Worm (Caenorhabditis elegans) whole organism, midembryonic: ENCODE results near the gene pod-2.

Experiments used
- cog-1 ChIP-seq: sonication (generic microtip); optimal IDR thresholded peaks from 2 replicates; lab custom pipeline; 2016; ENCODE audit warnings: missing genetic modification characterization, missing compliant biosample characterization
- flt-1 ChIP-seq: fragments of 200-800 bp; sonication (Bioruptor generic); IDR thresholded peaks from 2 replicates; pipeline ENCODE4 v1.3.6; 2022; ENCODE audit warnings: missing genetic modification characterization, missing compliant biosample characterization
- klf-2 ChIP-seq: fragments of 200-800 bp; sonication (Bioruptor generic); conservative IDR thresholded peaks from 2 replicates; pipeline ENCODE4 v1.3.6; 2022; ENCODE audit warnings: missing genetic modification reagents, missing genetic modification characterization, missing compliant biosample characterization
- med-1 ChIP-seq: sonication (generic microtip); optimal IDR thresholded peaks from 2 replicates; lab custom pipeline; 2017; ENCODE audit warnings: missing genetic modification characterization, mild to moderate bottlenecking, missing compliant biosample characterization, antibody characterized with exemption, missing genetic modification reagents; ENCODE audit not compliant: insufficient read depth
- tab-1 ChIP-seq: fragments of 200-800 bp; sonication (Bioruptor generic); IDR thresholded peaks from 2 replicates; pipeline ENCODE4 v1.3.6; 2022; ENCODE audit warnings: missing genetic modification characterization, missing compliant biosample characterization
- ztf-29 ChIP-seq: fragments of 200-800 bp; sonication (Bioruptor generic); IDR thresholded peaks from 2 replicates; pipeline ENCODE4 v1.3.6; 2022; ENCODE audit warnings: missing genetic modification reagents, missing genetic modification characterization, missing compliant biosample characterization

- no peak for TF ChIP-seq flt-1 (GFP tag; lab: Robert Waterston, UW)
- TF ChIP-seq ztf-29: no peak
- TF ChIP-seq klf-2 (GFP tag; lab: Robert Waterston, UW): no peak
- TF ChIP-seq tab-1 (GFP tag; lab: Robert Waterston, UW): no peak
- TF ChIP-seq med-1 (GFP tag; lab: Kevin White, UChicago): no peak
- no peak for TF ChIP-seq cog-1
These were observed 60.5 kb downstream of the pod-2 start, which contains the start of gene F53A10.2 for ce11 chrII:1197074-1197473.
